Worm (Caenorhabditis elegans) whole organism, L4 larva: Measurements from ENCODE around the gene T13F2.4.
A peak's percentile ranks its signal among the peaks of the same experiment; 100 is the strongest.

Experiments used
- F10B5.3 ChIP-seq: sonication (generic microtip); optimal IDR thresholded peaks from 2 replicates; lab custom pipeline; 2016; ENCODE audit warnings: mild to moderate bottlenecking, missing genetic modification characterization, missing compliant biosample characterization
- F49E8.2 ChIP-seq: sonication (generic microtip); optimal IDR thresholded peaks from 2 replicates; lab custom pipeline; 2016; ENCODE audit warnings: missing compliant biosample characterization, mild to moderate bottlenecking, missing genetic modification characterization, borderline replicate concordance
- Y5F2A.4 ChIP-seq: fragments of 200-800 bp; sonication (Bioruptor generic); optimal IDR thresholded peaks from 2 replicates; lab custom pipeline; 2018; ENCODE audit warnings: mild to moderate bottlenecking, missing genetic modification characterization, missing compliant biosample characterization
- ZK546.5 ChIP-seq, 2 experiments: sonication (generic microtip); optimal IDR thresholded peaks; 2 replicates each; lab custom pipeline; 2017; ENCODE audit warnings: missing biosample characterization in 2 of 2, missing genetic modification characterization in 2 of 2
- aha-1 ChIP-seq: fragments of 150-350 bp; peaks from one replicate; lab custom pipeline; 2014; ENCODE audit warnings: missing biosample characterization, missing genetic modification characterization
- ceh-20 ChIP-seq: fragments of 200-800 bp; sonication (Bioruptor generic); IDR thresholded peaks from 2 replicates; pipeline ENCODE4 v1.3.6; 2022; ENCODE audit warnings: missing genetic modification reagents, missing genetic modification characterization, missing compliant biosample characterization
- ceh-44 ChIP-seq: fragments of 200-800 bp; sonication (Bioruptor generic); IDR thresholded peaks from 2 replicates; pipeline ENCODE4 v1.3.6; 2022; ENCODE audit warnings: missing genetic modification reagents, missing genetic modification characterization, missing compliant biosample characterization
- daf-19 ChIP-seq: fragments of 200-800 bp; sonication (Bioruptor generic); conservative IDR thresholded peaks from 2 replicates; pipeline ENCODE4 v1.3.6; 2022; ENCODE audit warnings: missing genetic modification characterization, missing compliant biosample characterization
- dmd-6 ChIP-seq: fragments of 200-800 bp; sonication (Bioruptor generic); IDR thresholded peaks from 2 replicates; pipeline ENCODE4 v1.3.6; 2022; ENCODE audit warnings: missing genetic modification reagents, missing genetic modification characterization, missing compliant biosample characterization
- dve-1 ChIP-seq: sonication (generic microtip); optimal IDR thresholded peaks from 2 replicates; lab custom pipeline; 2017; ENCODE audit warnings: antibody characterized with exemption, mild to moderate bottlenecking, missing genetic modification characterization, missing compliant biosample characterization; ENCODE audit not compliant: insufficient read depth
- fkh-10 ChIP-seq: fragments of 150-350 bp; optimal IDR thresholded peaks from 2 replicates; lab custom pipeline; 2014; ENCODE audit warnings: missing biosample characterization, missing genetic modification reagents, missing genetic modification characterization
- hif-1 ChIP-seq, 2 experiments: sonication (generic microtip); optimal IDR thresholded peaks; 2 replicates each; lab custom pipeline; 2016 to 2017; ENCODE audit warnings: missing compliant biosample characterization in 2 of 2, missing genetic modification characterization in 2 of 2, missing genetic modification reagents in 2 of 2, missing genotype in 2 of 2, mild to moderate bottlenecking in 1 of 2
- hlh-11 ChIP-seq: fragments of 200-800 bp; sonication (Bioruptor generic); optimal IDR thresholded peaks from 2 replicates; lab custom pipeline; 2018; ENCODE audit warnings: mild to moderate bottlenecking, missing genetic modification characterization, missing compliant biosample characterization
- hmg-1.1 ChIP-seq: fragments of 200-800 bp; sonication (Bioruptor generic); IDR thresholded peaks from 2 replicates; pipeline ENCODE4 v1.3.6; 2022; ENCODE audit warnings: missing genetic modification reagents, missing genetic modification characterization, missing compliant biosample characterization
- lin-1 ChIP-seq: fragments of 200-800 bp; sonication (Bioruptor generic); IDR thresholded peaks from 2 replicates; pipeline ENCODE4 v1.3.6; 2022; ENCODE audit warnings: missing genetic modification reagents, missing genetic modification characterization, missing compliant biosample characterization
- lin-38 ChIP-seq: fragments of 200-800 bp; sonication (Bioruptor generic); IDR thresholded peaks from 2 replicates; pipeline ENCODE4 v1.3.6; 2022; ENCODE audit warnings: missing genetic modification reagents, missing genetic modification characterization, missing compliant biosample characterization
- lsy-2 ChIP-seq, 2 experiments: fragments of 150-350 bp in 1 of 2; sonication (generic microtip) in 1 of 2; optimal IDR thresholded peaks; 2 replicates each; lab custom pipeline; 2014 to 2017; ENCODE audit warnings: missing biosample characterization in 2 of 2, missing genetic modification characterization in 2 of 2
- mdt-29 ChIP-seq: fragments of 200-800 bp; sonication (Bioruptor generic); IDR thresholded peaks from 2 replicates; pipeline ENCODE4 v1.3.6; 2022; ENCODE audit warnings: missing genetic modification reagents, missing genetic modification characterization, missing compliant biosample characterization
- mxl-2 ChIP-seq: fragments of 200-800 bp; sonication (Bioruptor generic); conservative IDR thresholded peaks from 2 replicates; pipeline ENCODE4 v1.3.6; 2022; ENCODE audit warnings: missing genetic modification reagents, missing genetic modification characterization, missing compliant biosample characterization
- nhr-102 ChIP-seq: sonication (generic microtip); optimal IDR thresholded peaks from 2 replicates; lab custom pipeline; 2016; ENCODE audit warnings: mild to moderate bottlenecking, missing genetic modification characterization, moderate library complexity, missing compliant biosample characterization
- nhr-11 ChIP-seq: fragments of 150-350 bp; optimal IDR thresholded peaks from 2 replicates; lab custom pipeline; 2014; ENCODE audit warnings: missing biosample characterization, missing genetic modification characterization
- nhr-111 ChIP-seq: fragments of 200-800 bp; sonication (Bioruptor generic); optimal IDR thresholded peaks from 2 replicates; lab custom pipeline; 2018; ENCODE audit warnings: mild to moderate bottlenecking, missing genetic modification characterization, missing compliant biosample characterization
- nhr-28 ChIP-seq: fragments of 150-350 bp; optimal IDR thresholded peaks from 2 replicates; lab custom pipeline; 2014; ENCODE audit warnings: missing biosample characterization, missing genetic modification characterization
- nhr-48 ChIP-seq: sonication (generic microtip); optimal IDR thresholded peaks from 2 replicates; lab custom pipeline; 2016; ENCODE audit warnings: mild to moderate bottlenecking, missing genetic modification characterization, missing compliant biosample characterization
- nhr-6 ChIP-seq: fragments of 150-350 bp; optimal IDR thresholded peaks from 2 replicates; lab custom pipeline; 2014; ENCODE audit warnings: missing biosample characterization, missing genetic modification characterization
- nhr-77 ChIP-seq: fragments of 150-350 bp; optimal IDR thresholded peaks from 2 replicates; lab custom pipeline; 2014; ENCODE audit warnings: missing biosample characterization, missing genetic modification characterization
- pha-4 ChIP-seq, 2 experiments: fragments of 150-350 bp in 1 of 2; fragments of 200-800 bp in 1 of 2; sonication (Bioruptor generic) in 1 of 2; IDR thresholded peaks in 1 of 2; optimal IDR thresholded peaks in 1 of 2; 2 replicates each; pipeline versions ENCODE4 v1.3.6 to Lab custom; 2014 to 2022; ENCODE audit warnings: missing genetic modification characterization in 2 of 2, missing genetic modification reagents in 2 of 2, missing biosample characterization in 1 of 2, missing compliant biosample characterization in 1 of 2
- php-3 ChIP-seq: fragments of 200-800 bp; sonication (Bioruptor generic); IDR thresholded peaks from 2 replicates; pipeline ENCODE4 v1.3.6; 2022; ENCODE audit warnings: missing genetic modification reagents, missing genetic modification characterization, missing compliant biosample characterization
- pqm-1 ChIP-seq: sonication (generic microtip); optimal IDR thresholded peaks from 2 replicates; lab custom pipeline; 2017; ENCODE audit warnings: missing biosample characterization, missing genetic modification characterization
- set-16 ChIP-seq: fragments of 200-800 bp; sonication (Bioruptor generic); IDR thresholded peaks from 2 replicates; pipeline ENCODE4 v1.3.6; 2022; ENCODE audit warnings: missing genetic modification reagents, missing genetic modification characterization, missing compliant biosample characterization
- skn-1 ChIP-seq: fragments of 150-350 bp; optimal IDR thresholded peaks from 2 replicates; lab custom pipeline; 2014; ENCODE audit warnings: missing biosample characterization, missing genetic modification characterization
- spr-1 ChIP-seq: sonication (generic microtip); optimal IDR thresholded peaks from 2 replicates; lab custom pipeline; 2016; ENCODE audit warnings: mild to moderate bottlenecking, missing genetic modification characterization, missing compliant biosample characterization
- tra-1 ChIP-seq: fragments of 200-800 bp; sonication (Bioruptor generic); IDR thresholded peaks from 2 replicates; pipeline ENCODE4 v1.3.6; 2022; ENCODE audit warnings: missing genetic modification reagents, missing genetic modification characterization, missing compliant biosample characterization
- unc-130 ChIP-seq: sonication (generic microtip); optimal IDR thresholded peaks from 2 replicates; lab custom pipeline; 2016; ENCODE audit warnings: missing genetic modification reagents, missing genetic modification characterization, missing compliant biosample characterization
- unc-62 ChIP-seq, 3 experiments: fragments of 150-350 bp in 1 of 3; sonication (generic microtip); optimal IDR thresholded peaks in 2 of 3; peaks in 1 of 3; 1 replicate in 1 of 3; 2 replicates in 2 of 3; lab custom pipeline; 2014 to 2017; ENCODE audit warnings: missing biosample characterization in 3 of 3, missing genetic modification characterization in 3 of 3, missing genetic modification reagents in 3 of 3, missing genotype in 1 of 3
- vab-7 ChIP-seq: fragments of 200-800 bp; sonication (Bioruptor generic); IDR thresholded peaks from 2 replicates; pipeline ENCODE4 v1.3.6; 2022; ENCODE audit warnings: missing genetic modification reagents, missing genetic modification characterization, missing compliant biosample characterization
- zfp-3 ChIP-seq: fragments of 200-800 bp; sonication (Bioruptor generic); conservative IDR thresholded peaks from 2 replicates; pipeline ENCODE4 v1.3.6; 2022; ENCODE audit warnings: missing genetic modification reagents, missing genetic modification characterization, missing compliant biosample characterization
- zip-2 ChIP-seq: fragments of 150-350 bp; optimal IDR thresholded peaks from 2 replicates; lab custom pipeline; 2014; ENCODE audit warnings: missing biosample characterization, missing genetic modification characterization

The T13F2.4 gene

ce11 chrIV:9778016-9778415, 11.6 kb upstream of the T13F2.4 start, which contains the start of gene T13F2.6 (continued):
- TF ChIP-seq fkh-10 (GFP tag; lab: Kevin White, UChicago) (no peak), daf-19 (no peak), tra-1 (GFP tag; lab: Robert Waterston, UW) (no peak), Y5F2A.4 (GFP tag; lab: Kevin White, UChicago) (no peak), hmg-1.1 (no peak), F49E8.2 (peak; percentile 86), dmd-6 (no peak)
- TF ChIP-seq, all 104 proteins: peak for 9

ce11 chrIV:9784689-9785088, 4.9 kb upstream of the T13F2.4 start, which contains the start of gene sre-4:
TSS of gene sre-4 (minus strand) at chrIV:9784789.
- TF ChIP-seq nhr-6: no peak

DNA sequence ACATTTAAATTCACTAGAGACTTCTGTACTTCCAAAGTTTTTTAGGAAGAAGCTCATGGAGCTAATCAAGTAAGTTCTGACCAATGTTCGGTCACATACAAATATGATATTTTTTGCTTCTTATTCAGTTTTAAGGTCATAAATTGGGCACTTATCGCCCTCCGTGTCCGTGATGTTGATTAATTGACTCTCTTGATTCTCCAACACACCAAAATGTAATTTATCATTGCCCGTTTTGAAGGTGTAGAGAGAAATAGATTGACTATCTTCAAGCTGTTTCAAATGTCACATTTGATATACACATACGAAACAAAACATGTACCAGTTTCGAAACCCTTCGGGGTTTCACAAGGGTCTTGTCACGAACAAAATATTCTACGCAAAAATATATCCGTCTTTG, 1.1 kb downstream of the T13F2.4 start:
- TF ChIP-seq nhr-28 (tag; lab: Kevin White, UChicago) (peak; percentile 50), unc-62 (GFP tag; optimal IDR thresholded peaks at IDR 0.05 in 1 of 2; lab: Kevin White, UChicago) (peak in 1 of 2 experiments; percentile 91), unc-62 (tag; optimal IDR thresholded peaks at IDR 0.05; lab: Kevin White, UChicago) (no peak), lsy-2 (tag; optimal IDR thresholded peaks at IDR 0.05; lab: Kevin White, UChicago) (no peak), vab-7 (GFP tag; lab: Robert Waterston, UW) (no peak)

ce11 chrIV:9795250-9795649, 5.7 kb downstream of the T13F2.4 start:
- peak; percentile 65 for TF ChIP-seq set-16 (GFP tag; lab: Robert Waterston, UW)
- no peak for TF ChIP-seq mdt-29 (GFP tag; lab: Robert Waterston, UW)
- peak; percentile 52 for TF ChIP-seq aha-1 (tag; lab: Kevin White, UChicago)

DNA sequence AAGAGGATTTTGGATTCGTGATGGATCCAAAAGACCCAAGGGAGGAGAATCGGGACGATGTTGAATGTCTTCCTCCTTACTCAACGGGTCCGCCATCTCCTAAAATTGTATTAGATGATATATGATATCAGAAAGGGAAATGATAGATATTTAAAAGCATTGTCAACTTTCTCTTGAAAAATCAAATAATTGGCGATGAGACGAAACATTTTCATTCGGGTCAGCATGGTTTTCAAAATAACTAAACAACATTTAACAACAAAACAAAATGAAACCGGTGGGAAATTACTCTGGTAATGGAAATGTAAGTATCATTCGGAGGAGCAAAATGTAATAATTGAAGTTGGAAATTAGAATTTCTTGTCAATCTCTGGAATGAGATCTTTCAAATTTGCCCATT, 6.9 kb downstream of the T13F2.4 start, which contains the start of gene pis-1:
Gene pis-1, minus strand, starts transcription at position 101 of the 400 bp plus-strand sequence.
- TF ChIP-seq F10B5.3 (no peak), nhr-102 (tag; lab: Kevin White, UChicago) (no peak), skn-1 (tag; lab: Kevin White, UChicago) (no peak), set-16 (GFP tag; lab: Robert Waterston, UW) (no peak), unc-62 (GFP tag; optimal IDR thresholded peaks at IDR 0.05 in 1 of 2; lab: Kevin White, UChicago) (no peak), unc-62 (tag; optimal IDR thresholded peaks at IDR 0.05; lab: Kevin White, UChicago) (no peak), nhr-111 (GFP tag; lab: Kevin White, UChicago) (no peak), ceh-44 (no peak), lin-38 (no peak), nhr-11 (tag; lab: Kevin White, UChicago) (no peak), nhr-48 (tag; lab: Kevin White, UChicago) (no peak), nhr-77 (tag; lab: Kevin White, UChicago) (no peak), pqm-1 (tag; lab: Kevin White, UChicago) (no peak), zfp-3 (GFP tag; lab: Robert Waterston, UW) (no peak)

DNA sequence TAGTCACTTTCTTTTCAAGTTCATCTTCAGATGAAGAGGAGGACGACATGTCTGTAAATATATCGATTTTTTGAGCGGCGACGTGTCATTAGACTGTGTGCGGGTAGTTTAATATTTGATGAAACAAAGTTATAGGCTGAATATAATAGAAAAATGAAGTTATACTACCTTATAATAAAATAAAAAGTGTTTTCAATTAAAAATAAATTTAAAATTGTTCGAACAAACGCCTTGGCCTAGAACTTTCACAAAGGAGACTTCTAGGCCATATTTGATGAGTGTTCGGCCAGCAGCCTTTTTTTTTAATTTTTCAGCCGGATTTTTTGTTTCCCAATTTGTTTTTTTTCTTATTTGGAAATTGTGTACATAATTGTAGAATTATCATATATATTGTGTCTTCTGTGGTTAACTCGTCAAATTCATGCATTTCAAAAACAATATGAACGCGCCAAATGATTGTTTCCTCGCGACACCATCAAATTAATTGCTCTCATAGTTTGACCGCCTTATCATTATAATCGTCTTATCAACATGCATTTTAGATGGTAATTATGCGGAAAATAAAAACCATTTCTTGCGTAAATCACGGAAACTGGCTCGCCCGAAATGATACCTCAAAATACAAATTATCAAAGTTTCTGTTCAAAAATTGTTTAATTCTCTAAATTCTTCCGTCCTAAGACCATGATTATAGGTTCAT, 7.9 kb downstream of the T13F2.4 start, which contains the start of gene T13F2.2:
Gene T13F2.2, minus strand, starts transcription at position 51 of the 700 bp plus-strand sequence.
- TF ChIP-seq hlh-11: peak; percentile 59
- TF ChIP-seq php-3: peak; percentile 95
- no peak for TF ChIP-seq zip-2 (tag; lab: Kevin White, UChicago)
- peak in 1 of 2 experiments; percentile 5 for TF ChIP-seq hif-1 (tag; optimal IDR thresholded peaks at IDR 0.05; lab: Kevin White, UChicago)
- no peak for TF ChIP-seq spr-1
- TF ChIP-seq dve-1 (tag; lab: Kevin White, UChicago): peak; percentile 58
- peak; percentile 70; the same call in 1 of the 2 replicates for TF ChIP-seq dmd-6
- TF ChIP-seq pqm-1 (tag; lab: Kevin White, UChicago): peak; percentile 86
- TF ChIP-seq pha-4 (GFP tag; IDR thresholded peaks at IDR 0.05; lab: Robert Waterston, UW): no peak
- no peak for TF ChIP-seq pha-4 (tag; optimal IDR thresholded peaks at IDR 0.05; lab: Kevin White, UChicago)
- peak in 1 of 2 experiments; percentile 2 for TF ChIP-seq unc-62 (GFP tag; optimal IDR thresholded peaks at IDR 0.05 in 1 of 2; lab: Kevin White, UChicago)
- TF ChIP-seq unc-62 (tag; optimal IDR thresholded peaks at IDR 0.05; lab: Kevin White, UChicago): no peak
- TF ChIP-seq unc-130 (GFP tag; lab: Kevin White, UChicago): peak; percentile 46
- no peak for TF ChIP-seq ceh-20
- no peak for TF ChIP-seq ZK546.5 (tag; optimal IDR thresholded peaks at IDR 0.05; lab: Kevin White, UChicago)
- 0 out of 2 replicates have a peak, but pooled peaks have one; percentile 16 for TF ChIP-seq lin-38
- no peak for TF ChIP-seq lin-1 (GFP tag; lab: Robert Waterston, UW)
- no peak for TF ChIP-seq mxl-2 (GFP tag; lab: Robert Waterston, UW)
- TF ChIP-seq lsy-2 (tag; optimal IDR thresholded peaks at IDR 0.05; lab: Kevin White, UChicago): peak in 1 of 2 experiments; percentile 15
